In genomic region chrIV:12909871-12910270, ce11 we compare ENCODE assay signal across 1 worm cellular context.
TF ChIP-seq lines count a peak whose summit lies in the region.

K08D8.4 (minus strand) TSS chrIV:12909998.

TF ChIP-seq in whole organism, L4 larva, 104 proteins besides CTCF, POLR2A, EP300 and RAD21 (continued from another document):
- TF ChIP-seq ceh-62 (tag; optimal IDR thresholded peaks at IDR 0.05; lab: Kevin White, UChicago) (no peak), T26A8.4 (GFP tag; IDR thresholded peaks at IDR 0.05; lab: Robert Waterston, UW) (no peak), hif-1 (tag; optimal IDR thresholded peaks at IDR 0.05; lab: Kevin White, UChicago) (no peak)
